Fruit fly (Drosophila melanogaster) whole organism, adult: ENCODE data around the gene CG13005.

ENCODE experiments used
- CG11617 ChIP-seq: fragments of 200-800 bp; sonication (Bioruptor generic); optimal IDR thresholded peaks from 2 replicates; lab custom pipeline; 2017; ENCODE audit warnings: mild to moderate bottlenecking, missing biosample characterization, missing genetic modification reagents, missing genetic modification characterization
- CG12768 ChIP-seq: fragments of 200-800 bp; sonication (Bioruptor generic); optimal IDR thresholded peaks from 2 replicates; lab custom pipeline; 2017; ENCODE audit warnings: missing biosample characterization, missing genetic modification characterization, mild to moderate bottlenecking, moderate library complexity, missing genetic modification reagents
- CG14711 ChIP-seq: fragments of 200-800 bp; sonication (Bioruptor generic); optimal IDR thresholded peaks from 2 replicates; lab custom pipeline; 2018; ENCODE audit warnings: missing biosample characterization, mild to moderate bottlenecking, missing genetic modification characterization, moderate library complexity
- CG1620 ChIP-seq: fragments of 200-800 bp; sonication (Bioruptor generic); optimal IDR thresholded peaks from 2 replicates; lab custom pipeline; 2016; ENCODE audit warnings: missing biosample characterization, missing genetic modification characterization
- CG33017 ChIP-seq: fragments of 200-800 bp; sonication (Bioruptor generic); optimal IDR thresholded peaks from 2 replicates; lab custom pipeline; 2018; ENCODE audit warnings: missing biosample characterization, mild to moderate bottlenecking, missing genetic modification characterization, moderate library complexity
- CG5204 ChIP-seq: fragments of 200-800 bp; sonication (Bioruptor generic); optimal IDR thresholded peaks from 2 replicates; lab custom pipeline; 2016; ENCODE audit warnings: missing biosample characterization, missing genetic modification characterization
- CG7045 ChIP-seq: fragments of 200-800 bp; sonication (Bioruptor generic); optimal IDR thresholded peaks from 2 replicates; lab custom pipeline; 2017; ENCODE audit warnings: missing biosample characterization, mild to moderate bottlenecking, missing genetic modification characterization
- CG7101 ChIP-seq: fragments of 200-800 bp; sonication (Bioruptor generic); optimal IDR thresholded peaks from 2 replicates; lab custom pipeline; 2018; ENCODE audit warnings: missing biosample characterization, mild to moderate bottlenecking, missing genetic modification characterization, moderate library complexity
- Clk ChIP-seq: fragments of 200-800 bp; sonication (Bioruptor generic); optimal IDR thresholded peaks from 2 replicates; lab custom pipeline; 2017; ENCODE audit warnings: missing biosample characterization, missing genetic modification characterization
- Crg-1 ChIP-seq: fragments of 200-800 bp; sonication (Bioruptor generic); optimal IDR thresholded peaks from 2 replicates; lab custom pipeline; 2016; ENCODE audit warnings: missing biosample characterization, missing genetic modification characterization
- Hr96 ChIP-seq: fragments of 200-800 bp; sonication (Bioruptor generic); optimal IDR thresholded peaks from 2 replicates; lab custom pipeline; 2016; ENCODE audit warnings: missing biosample characterization, missing genetic modification characterization
- Mnt ChIP-seq: fragments of 200-800 bp; sonication (Bioruptor generic); optimal IDR thresholded peaks from 2 replicates; lab custom pipeline; 2016; ENCODE audit warnings: missing biosample characterization, mild to moderate bottlenecking, missing genetic modification characterization
- bab1 ChIP-seq: fragments of 200-800 bp; sonication (Bioruptor generic); optimal IDR thresholded peaks from 3 replicates; lab custom pipeline; 2019; ENCODE audit warnings: missing biosample characterization, mild to moderate bottlenecking, missing genetic modification characterization, moderate library complexity
- cic ChIP-seq: fragments of 200-800 bp; sonication (Bioruptor generic); optimal IDR thresholded peaks from 2 replicates; lab custom pipeline; 2017; ENCODE audit warnings: missing biosample characterization, mild to moderate bottlenecking, missing genetic modification characterization, moderate library complexity
- cnc ChIP-seq, 2 experiments: fragments of >200 bp; optimal IDR thresholded peaks; 2 replicates each; lab custom pipeline; 2017
- kay ChIP-seq: fragments of 200-800 bp; sonication (Bioruptor generic); peaks from one replicate; lab custom pipeline; 2016; ENCODE audit warnings: missing biosample characterization, missing genetic modification characterization, borderline replicate concordance
- ovo ChIP-seq: fragments of 200-800 bp; sonication (Bioruptor generic); optimal IDR thresholded peaks from 2 replicates; lab custom pipeline; 2016; ENCODE audit warnings: missing biosample characterization, missing genetic modification characterization
- pad ChIP-seq: fragments of 200-800 bp; sonication (Bioruptor generic); optimal IDR thresholded peaks from 3 replicates; lab custom pipeline; 2017; ENCODE audit warnings: missing biosample characterization, missing genetic modification characterization, mild to moderate bottlenecking, moderate library complexity, missing genetic modification reagents
- tj ChIP-seq: fragments of 200-800 bp; sonication (Bioruptor generic); optimal IDR thresholded peaks from 3 replicates; lab custom pipeline; 2017; ENCODE audit warnings: missing biosample characterization, mild to moderate bottlenecking, missing genetic modification characterization, moderate library complexity
- toe ChIP-seq: fragments of 200-800 bp; sonication (Bioruptor generic); optimal IDR thresholded peaks from 2 replicates; lab custom pipeline; 2016; ENCODE audit warnings: missing biosample characterization, missing genetic modification characterization

CG13005 gene

DNA sequence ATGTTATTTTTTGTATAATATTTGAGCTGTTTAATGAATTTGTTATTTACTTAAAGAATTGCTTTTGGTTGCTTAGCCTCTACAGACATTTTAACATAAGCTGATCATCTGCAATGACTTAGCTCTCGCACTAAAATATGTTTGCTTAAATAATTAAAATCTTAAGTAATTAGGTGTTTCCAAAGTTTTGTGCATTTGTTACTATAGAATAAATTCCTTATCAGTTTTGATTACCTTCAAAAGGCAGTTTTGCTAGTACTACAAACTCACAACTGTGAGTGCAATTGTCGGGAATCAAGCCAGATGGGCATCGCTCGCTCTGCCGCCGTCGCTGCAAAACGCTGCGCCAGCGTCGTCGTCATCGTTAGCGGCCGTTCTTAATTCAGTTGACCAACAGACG is 13.1 kb downstream of the CG13005 start:
- TF ChIP-seq cnc (optimal IDR thresholded peaks at IDR 0.05; lab: Kevin White, UChicago) (no peak), tj (no peak)

- no peak for TF ChIP-seq tj
Measured at dm6 chrX:16818186-16818585, 14.7 kb downstream of the CG13005 start.

DNA sequence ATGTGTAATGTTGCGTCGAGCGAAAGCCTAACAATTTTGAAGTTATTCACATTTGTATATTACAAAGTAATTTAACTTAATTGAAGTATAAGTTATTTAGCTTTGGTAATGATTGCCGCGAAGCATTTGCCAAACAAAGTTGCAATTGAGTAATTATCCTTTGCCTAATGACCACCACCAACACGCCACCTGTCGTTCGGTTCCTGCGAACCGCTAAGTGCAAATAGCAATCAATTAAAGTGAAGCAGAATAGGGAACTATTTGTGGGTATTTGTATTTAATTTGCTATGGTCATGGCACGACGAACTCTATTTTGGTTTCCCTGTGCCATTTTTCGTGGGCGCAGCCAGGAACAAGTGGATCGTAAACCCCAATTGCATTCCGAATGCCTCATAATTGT is 17.2 kb downstream of the CG13005 start:
- TF ChIP-seq CG14711 (tag; lab: Kevin White, UChicago) (no peak), bab1 (GFP tag; lab: Kevin White, UChicago) (no peak), cnc (optimal IDR thresholded peaks at IDR 0.05; lab: Kevin White, UChicago) (no peak), tj (no peak), Crg-1 (GFP tag; lab: Kevin White, UChicago) (no peak), toe (GFP tag; lab: Kevin White, UChicago) (no peak), ovo (no peak), kay (GFP tag; lab: Kevin White, UChicago) (no peak), CG7101 (no peak), Clk (GFP tag; lab: Kevin White, UChicago) (no peak), CG5204 (no peak), cic (GFP tag; lab: Kevin White, UChicago) (no peak), Mnt (GFP tag; lab: Kevin White, UChicago) (no peak), CG7045 (GFP tag; lab: Kevin White, UChicago) (no peak), pad (GFP tag; lab: Kevin White, UChicago) (no peak), Hr96 (GFP tag; lab: Kevin White, UChicago) (no peak), CG1620 (GFP tag; lab: Kevin White, UChicago) (no peak)

- TF ChIP-seq toe (GFP tag; lab: Kevin White, UChicago) (no peak), bab1 (GFP tag; lab: Kevin White, UChicago) (peak; percentile 23), Clk (GFP tag; lab: Kevin White, UChicago) (no peak), Mnt (GFP tag; lab: Kevin White, UChicago) (no peak), CG12768 (no peak), CG7101 (no peak)
Measured at dm6 chrX:16821216-16821615, 17.8 kb downstream of the CG13005 start.

DNA sequence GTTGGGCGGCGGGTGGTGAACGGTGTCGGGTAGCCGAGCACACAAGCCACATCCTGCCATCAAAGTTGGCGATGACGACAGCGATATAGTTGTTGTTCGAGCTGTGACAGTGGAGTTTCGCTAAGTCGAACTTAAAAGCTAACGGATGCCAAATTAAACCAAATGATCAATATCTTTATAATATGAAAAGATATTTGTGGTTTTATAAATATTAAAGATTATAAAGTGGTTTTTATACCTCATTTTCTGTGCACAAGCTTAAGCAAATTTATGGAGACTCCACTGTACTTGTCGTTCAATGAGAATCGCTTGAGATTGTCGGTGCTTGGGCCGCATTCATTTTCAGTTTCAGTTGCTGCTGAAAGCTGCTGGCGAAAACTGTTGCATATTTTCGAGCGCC is 18.6 kb downstream of the CG13005 start:
- TF ChIP-seq toe (GFP tag; lab: Kevin White, UChicago) (no peak), bab1 (GFP tag; lab: Kevin White, UChicago) (peak; percentile 2), CG14711 (tag; lab: Kevin White, UChicago) (peak; percentile 21)

DNA sequence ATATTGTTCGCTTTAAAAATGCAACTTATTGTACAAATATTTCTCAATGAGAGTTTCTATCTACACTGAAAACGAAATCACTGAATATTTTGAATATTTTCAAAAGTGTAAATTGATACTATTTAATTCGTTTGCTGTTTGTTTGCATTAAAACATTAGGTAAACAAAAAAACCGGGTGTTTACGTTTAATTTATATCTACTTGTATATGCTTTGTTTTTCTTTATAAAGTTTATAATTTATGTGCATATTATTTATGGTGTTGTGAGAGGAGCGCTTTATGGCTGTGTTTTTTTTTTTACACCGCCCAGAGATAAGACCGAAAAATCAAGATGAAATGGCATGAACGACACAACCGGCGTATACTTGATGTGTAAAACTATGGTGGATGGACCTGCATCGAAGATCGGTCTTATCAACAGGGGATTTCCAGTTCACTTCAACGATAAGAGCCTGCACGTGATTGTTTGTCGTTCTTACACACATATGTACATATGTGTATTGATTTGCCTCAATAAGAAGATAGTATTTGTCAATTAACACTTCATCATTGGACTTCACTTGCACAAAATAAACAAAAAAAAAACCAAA is 26.1 kb downstream of the CG13005 start:
- TF ChIP-seq Mnt (GFP tag; lab: Kevin White, UChicago) = no peak
- TF ChIP-seq CG14711 (tag; lab: Kevin White, UChicago) = peak; percentile 55
- TF ChIP-seq Crg-1 (GFP tag; lab: Kevin White, UChicago) = no peak
- no peak for TF ChIP-seq CG1620 (GFP tag; lab: Kevin White, UChicago)
- no peak for TF ChIP-seq toe (GFP tag; lab: Kevin White, UChicago)
- no peak for TF ChIP-seq CG7101
- TF ChIP-seq cic (GFP tag; lab: Kevin White, UChicago) = peak; percentile 8
- no peak for TF ChIP-seq cnc (optimal IDR thresholded peaks at IDR 0.05; lab: Kevin White, UChicago)
- TF ChIP-seq Clk (GFP tag; lab: Kevin White, UChicago) = no peak
- no peak for TF ChIP-seq tj

DNA sequence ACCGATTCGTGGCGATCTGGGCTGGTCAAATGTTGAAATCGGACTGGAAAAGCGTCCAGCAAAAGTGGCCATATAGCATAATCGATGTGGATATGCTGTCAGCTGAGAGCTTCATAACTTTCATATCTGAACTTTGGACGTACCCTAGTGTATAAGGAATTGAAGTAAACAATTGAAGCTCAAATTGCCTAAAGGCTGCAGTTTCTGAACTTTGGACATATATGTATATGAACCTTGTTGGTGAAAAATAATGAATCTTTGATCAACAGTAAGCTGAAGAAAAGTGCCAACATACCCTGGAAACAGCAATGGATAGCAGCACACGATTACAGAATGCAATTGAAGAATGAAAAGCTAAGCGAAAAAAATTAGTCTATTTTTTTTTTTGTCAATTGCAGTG is 26.6 kb downstream of the CG13005 start:
- peak; percentile 95 for TF ChIP-seq tj
- TF ChIP-seq bab1 (GFP tag; lab: Kevin White, UChicago) = peak; percentile 38
- no peak for TF ChIP-seq Crg-1 (GFP tag; lab: Kevin White, UChicago)
- TF ChIP-seq Hr96 (GFP tag; lab: Kevin White, UChicago) = no peak
- TF ChIP-seq cnc (optimal IDR thresholded peaks at IDR 0.05; lab: Kevin White, UChicago) = no peak
- peak; percentile 7 for TF ChIP-seq CG1620 (GFP tag; lab: Kevin White, UChicago)

dm6 chrX:16831848-16832247 is 28.4 kb downstream of the CG13005 start:
- no peak for TF ChIP-seq Mnt (GFP tag; lab: Kevin White, UChicago)
- TF ChIP-seq CG12768 = no peak
- TF ChIP-seq tj = peak; percentile 97

dm6 chrX:16833097-16833496 is 29.6 kb downstream of the CG13005 start:
- peak; percentile 23 for TF ChIP-seq CG14711 (tag; lab: Kevin White, UChicago)
- TF ChIP-seq CG33017 (tag; lab: Kevin White, UChicago) = no peak
- TF ChIP-seq CG11617 (GFP tag; lab: Kevin White, UChicago) = no peak
- no peak for TF ChIP-seq CG12768
- TF ChIP-seq Clk (GFP tag; lab: Kevin White, UChicago) = no peak
- peak; percentile 10 for TF ChIP-seq tj
- TF ChIP-seq kay (GFP tag; lab: Kevin White, UChicago) = no peak
